Fruit fly (Drosophila melanogaster): ENCODE results near the gene CG6686.

The CG6686 gene

DNA sequence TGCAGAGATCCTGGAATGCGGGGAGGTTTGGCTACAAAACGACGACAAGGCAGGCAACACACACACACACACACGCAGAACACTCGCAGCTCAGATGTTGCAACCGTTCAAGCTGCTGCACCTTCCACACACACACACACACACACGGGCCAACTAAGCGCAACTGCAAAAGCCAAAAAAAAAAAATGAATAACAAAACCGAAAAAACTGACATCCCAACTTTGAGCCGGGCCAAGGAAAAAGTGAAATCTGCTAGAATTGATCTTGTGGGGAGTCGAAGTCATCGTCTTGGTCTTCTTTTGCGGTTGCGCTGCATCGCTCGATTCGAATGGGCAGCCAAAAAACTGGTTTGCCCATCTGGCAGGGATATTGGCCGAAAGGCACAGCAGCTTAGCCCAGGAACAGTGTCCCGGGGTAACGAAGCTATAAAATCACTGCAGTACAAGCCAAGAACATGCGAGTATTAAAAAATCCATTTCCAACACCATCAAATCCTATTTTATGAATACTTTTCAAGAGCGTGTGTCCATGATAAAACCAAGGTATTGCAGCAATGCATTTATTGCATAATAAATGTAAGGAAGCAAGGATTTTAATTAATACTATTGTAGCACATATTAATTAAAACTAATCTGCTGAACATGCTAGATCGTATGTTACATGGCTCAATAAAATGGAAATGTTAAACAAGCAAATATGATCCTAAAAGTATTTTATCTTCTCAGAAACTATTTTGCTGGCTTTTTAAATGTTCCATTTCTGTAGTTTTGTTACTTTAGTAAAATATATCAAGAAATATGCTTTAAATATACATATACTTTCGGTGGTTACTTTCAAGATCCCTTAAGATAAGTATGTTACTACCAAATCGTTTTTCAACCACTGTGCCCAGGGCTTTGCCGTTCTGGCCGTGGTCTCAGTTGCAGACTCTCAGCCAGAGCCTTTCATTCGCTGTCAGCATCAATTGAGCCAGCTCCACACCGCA is 21.9 kb downstream of the CG6686 start:
- TF ChIP-seq noc (tag; optimal IDR thresholded peaks at IDR 0.05) = no peak

DNA sequence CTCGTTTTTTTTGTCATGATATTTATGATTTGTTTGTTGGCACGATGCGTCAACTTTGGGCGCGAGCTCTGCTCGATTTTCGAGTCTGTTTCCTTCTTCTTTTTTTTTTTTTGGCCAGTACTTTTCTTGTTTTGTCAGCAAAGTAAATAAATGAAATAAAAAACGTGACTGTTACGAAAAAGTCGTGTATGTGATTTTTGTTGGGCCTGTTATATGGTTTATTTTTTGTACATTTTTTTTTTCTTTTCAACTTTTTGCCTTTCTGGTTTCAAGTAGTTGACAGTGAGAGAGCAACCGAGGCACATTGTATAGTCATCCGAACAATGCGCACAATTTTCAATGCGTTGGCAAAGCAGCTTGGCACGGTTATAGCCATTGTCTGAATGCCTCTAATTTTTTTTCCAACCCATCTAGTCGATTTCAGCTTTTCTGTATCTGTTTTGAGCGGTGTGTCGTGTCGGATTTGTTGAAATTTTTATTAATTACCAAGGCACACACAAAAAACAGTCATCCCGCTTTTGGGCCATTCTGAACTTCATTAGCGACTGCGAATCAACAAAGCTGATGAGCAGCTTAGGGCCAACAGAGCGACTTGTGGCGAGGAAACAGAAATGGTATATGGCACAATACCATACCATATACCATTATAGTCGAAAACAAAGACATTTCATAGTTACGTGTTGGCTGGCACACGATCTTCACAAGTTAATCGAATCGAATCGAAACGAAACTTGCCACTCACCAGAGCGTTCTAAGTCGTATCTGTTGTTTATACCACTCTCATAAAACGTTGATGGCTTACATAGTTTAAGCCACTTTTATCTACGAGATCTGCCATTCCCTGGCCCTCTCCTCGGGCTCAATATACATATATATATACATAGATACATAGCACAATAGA is 24.2 kb downstream of the CG6686 start:
- TF ChIP-seq noc (tag; optimal IDR thresholded peaks at IDR 0.05) = no peak

- TF ChIP-seq noc (tag; optimal IDR thresholded peaks at IDR 0.05) = no peak
These were observed 26.9 kb downstream of the CG6686 start for dm6 chr2L:11960909-11961308.

DNA sequence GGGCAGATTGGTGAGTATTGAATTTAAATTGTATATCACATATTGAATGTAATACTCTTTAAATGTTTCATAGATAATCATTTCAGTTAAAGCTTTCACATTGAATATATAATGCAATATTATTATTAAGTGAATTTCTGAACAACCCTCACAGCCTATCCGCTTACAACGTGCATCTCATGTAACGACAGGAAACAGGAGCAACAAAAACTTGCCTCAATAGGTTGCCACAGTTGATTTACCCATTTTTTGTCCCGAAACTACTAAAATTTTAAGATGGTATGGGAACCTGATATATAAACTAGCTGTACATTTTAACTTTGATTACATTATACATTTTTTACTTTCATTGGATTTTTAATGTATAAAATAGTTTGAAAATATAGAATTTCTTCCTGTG is 29.1 kb downstream of the CG6686 start:
- TF ChIP-seq noc (tag; optimal IDR thresholded peaks at IDR 0.05) = no peak

DNA sequence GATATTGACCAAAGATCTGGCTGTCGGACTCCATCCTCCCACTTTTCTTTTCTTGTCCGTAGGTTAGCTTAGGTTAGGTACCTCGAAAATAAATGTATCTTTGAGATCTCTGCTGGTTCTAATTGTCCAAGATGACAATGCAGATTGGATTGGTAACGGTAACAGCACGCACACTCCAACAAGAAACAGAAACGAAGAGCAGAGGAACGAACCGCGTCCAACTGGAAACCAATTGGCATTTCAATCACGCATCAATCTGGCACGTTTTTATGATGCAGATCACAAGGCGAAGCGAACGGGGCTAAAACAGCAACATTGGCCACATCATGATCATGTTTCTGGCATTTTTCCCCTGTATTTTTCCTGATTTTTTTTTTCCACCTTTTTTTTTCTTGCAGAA is 32.0 kb downstream of the CG6686 start:
- TF ChIP-seq noc (tag; optimal IDR thresholded peaks at IDR 0.05) = no peak

- TF ChIP-seq noc (tag; optimal IDR thresholded peaks at IDR 0.05) = no peak
These were observed 37.9 kb downstream of the CG6686 start for dm6 chr2L:11949917-11950316.

dm6 chr2L:11948479-11948878 is 39.4 kb downstream of the CG6686 start:
- no peak for TF ChIP-seq noc (tag; optimal IDR thresholded peaks at IDR 0.05)

DNA sequence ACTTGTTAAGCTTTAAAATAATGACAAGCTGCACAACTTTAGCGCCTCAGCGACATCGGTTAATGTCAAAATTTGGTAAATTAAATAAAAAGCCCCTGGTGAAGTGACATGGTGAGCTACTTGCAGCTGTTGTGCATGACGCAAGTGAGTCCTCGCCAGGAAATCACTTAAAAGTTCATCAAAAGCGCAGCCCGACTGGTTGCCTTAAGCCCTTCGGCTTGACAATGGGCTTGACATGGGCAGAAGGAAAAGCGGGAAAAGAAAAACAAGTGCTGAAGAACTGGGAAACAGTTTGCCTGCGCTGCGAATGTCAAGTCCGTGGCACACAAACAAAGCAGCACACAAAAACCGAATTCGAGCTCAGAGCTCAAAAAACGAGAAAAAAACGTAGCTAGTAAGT is 40.2 kb downstream of the CG6686 start, which contains the start of gene CG16964:
CG16964 (plus strand) TSS at position 301 of the 400 bp plus-strand sequence.
- no peak for TF ChIP-seq noc (tag; optimal IDR thresholded peaks at IDR 0.05)

DNA sequence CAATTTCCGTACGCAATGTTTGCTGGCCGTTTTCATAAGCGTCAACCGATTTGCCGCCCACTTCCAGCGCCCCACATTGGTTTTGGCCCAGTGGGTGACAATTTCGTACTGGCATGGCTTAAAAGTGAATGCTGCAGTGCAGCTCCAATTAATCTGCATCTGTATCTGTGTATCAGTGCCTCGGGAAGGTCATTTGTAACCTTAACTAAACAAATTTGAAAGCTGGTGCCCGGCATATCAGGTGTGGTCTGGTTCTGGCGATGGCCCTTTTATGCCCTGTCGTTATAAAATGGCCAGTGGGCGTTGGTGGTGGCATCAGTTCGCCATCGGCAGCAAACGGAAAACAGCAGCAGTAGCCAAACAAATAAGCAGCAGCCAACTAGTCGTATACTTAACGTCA is 44.0 kb downstream of the CG6686 start, which contains the start of gene Crys:
Crys (plus strand) TSS at position 301 of the 400 bp plus-strand sequence.
- TF ChIP-seq noc (tag; optimal IDR thresholded peaks at IDR 0.05) = no peak

DNA sequence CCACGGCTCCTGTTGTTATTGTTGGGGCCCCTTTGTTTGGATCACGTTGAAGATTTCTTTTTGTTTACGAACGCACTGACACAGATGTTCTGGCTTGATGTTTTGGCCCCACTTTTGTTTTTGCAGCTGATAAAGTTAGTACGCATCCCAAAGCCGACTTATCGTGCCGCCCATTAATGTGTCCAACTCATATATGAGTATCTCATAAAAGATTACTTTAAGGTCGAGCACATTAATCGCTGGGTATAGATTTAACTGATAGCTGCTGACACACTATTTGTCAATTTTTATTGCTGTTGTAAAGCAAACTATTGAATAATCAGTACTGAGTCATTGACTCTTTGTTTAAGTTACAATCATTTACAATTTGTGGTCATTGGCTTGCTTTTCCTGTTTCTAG is 45.0 kb downstream of the CG6686 start:
- TF ChIP-seq noc (tag; optimal IDR thresholded peaks at IDR 0.05) = no peak

dm6 chr2L:11942265-11942664 is 45.6 kb downstream of the CG6686 start:
- TF ChIP-seq noc (tag; optimal IDR thresholded peaks at IDR 0.05) = no peak

- TF ChIP-seq noc (tag; optimal IDR thresholded peaks at IDR 0.05) = no peak
These were observed 47.2 kb downstream of the CG6686 start for dm6 chr2L:11940620-11941019.

DNA sequence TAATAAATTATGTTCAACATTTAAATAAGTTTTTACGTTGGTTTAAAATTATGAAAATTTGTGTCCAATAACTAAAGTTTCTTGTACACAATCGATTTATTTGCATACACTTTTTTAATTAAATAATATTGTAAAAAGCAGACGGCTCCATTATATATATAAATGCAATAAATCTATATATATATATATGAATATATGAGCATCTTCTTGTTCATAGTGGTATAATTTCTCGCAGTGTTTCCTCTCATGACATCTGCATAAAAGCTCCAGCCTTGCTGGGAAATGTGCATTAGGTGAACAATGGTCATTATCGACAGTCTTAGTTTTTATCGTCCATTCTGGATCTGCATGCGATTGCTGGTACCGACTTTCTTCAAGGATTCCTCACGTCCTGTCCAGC is 50.2 kb downstream of the CG6686 start, which contains the start of gene Or33c:
Or33c (plus strand) TSS at position 301 of the 400 bp plus-strand sequence.
- TF ChIP-seq noc (tag; optimal IDR thresholded peaks at IDR 0.05) = no peak

DNA sequence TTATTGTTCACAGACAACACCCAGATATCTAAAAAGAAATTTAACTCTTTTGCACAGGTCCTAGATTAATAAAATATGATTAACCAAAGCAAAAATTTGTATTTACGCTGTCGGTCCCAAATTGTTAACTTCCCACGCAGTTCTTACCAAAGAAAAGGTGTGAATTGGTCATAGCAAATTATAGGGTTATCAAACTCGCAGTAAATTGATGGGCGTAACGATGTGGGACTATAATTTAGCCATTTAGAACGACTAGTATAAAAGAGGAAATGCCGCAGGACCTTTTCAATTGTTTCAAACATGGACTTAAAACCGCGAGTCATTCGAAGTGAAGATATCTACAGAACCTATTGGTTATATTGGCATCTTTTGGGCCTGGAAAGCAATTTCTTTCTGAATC is 52.0 kb downstream of the CG6686 start, which contains the start of gene Or33b:
Or33b (plus strand) TSS at position 301 of the 400 bp plus-strand sequence.
- no peak for TF ChIP-seq noc (tag; optimal IDR thresholded peaks at IDR 0.05)

Data from whole organism, larva.